Worm (Caenorhabditis elegans): ENCODE results near the gene ZK1127.12.

DNA sequence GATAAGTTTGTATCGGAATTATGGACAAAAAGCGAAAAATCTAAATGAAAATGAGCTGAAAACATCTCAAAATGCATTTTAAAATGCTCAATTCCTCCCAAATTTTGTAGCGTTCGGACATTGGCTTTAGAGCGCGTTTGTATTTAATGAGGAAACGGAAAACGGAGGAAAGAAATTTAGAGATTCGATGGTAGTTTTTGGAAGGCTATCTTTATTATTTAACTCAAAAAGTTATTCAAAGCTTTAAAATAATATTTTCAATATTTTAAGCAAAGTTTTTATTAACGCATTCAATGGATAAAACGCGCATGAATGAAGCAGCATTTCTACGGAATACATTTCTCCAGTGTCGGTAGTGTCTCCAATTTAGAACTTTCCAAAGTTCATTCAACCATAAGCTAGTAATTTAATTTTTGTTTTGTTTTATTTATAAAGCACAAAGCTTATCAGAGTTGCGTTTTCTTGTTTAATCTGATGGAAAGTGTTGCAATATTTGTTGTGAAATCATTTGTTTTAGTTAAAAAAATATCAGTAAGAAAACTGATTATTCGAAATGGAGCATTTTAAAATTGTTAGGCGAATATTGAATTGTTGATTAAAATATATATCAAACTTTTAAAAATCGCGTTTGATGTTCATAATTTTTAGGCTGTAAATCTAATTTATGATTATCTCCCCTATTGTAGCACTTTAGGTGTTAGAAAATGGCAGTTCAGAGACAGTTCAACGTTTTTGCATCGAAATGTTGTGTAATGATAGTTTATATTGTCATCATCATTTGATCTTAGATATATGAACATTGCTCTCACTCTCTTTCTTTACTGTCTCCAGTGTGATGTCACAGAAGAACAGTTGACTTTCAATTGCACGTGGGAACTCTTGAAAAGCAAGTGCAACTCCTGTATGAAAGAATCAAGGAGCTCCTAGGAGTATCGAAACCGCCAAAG, 21.0 kb downstream of the ZK1127.12 start:
- TF ChIP-seq ceh-36 (tag; optimal IDR thresholded peaks at IDR 0.05) (no peak), ama-1 (optimal IDR thresholded peaks at IDR 0.05) (no peak), flt-1 (GFP tag; IDR thresholded peaks at IDR 0.05) (no peak), hmg-4 (GFP tag; optimal IDR thresholded peaks at IDR 0.05) (no peak)

Measured in whole organism, early embryonic.